Worm (Caenorhabditis elegans): ENCODE results near the gene vps-29.

- no peak for TF ChIP-seq ama-1 (optimal IDR thresholded peaks at IDR 0.05)
- TF ChIP-seq unc-55 (GFP tag; optimal IDR thresholded peaks at IDR 0.05), result peak; percentile 44
- TF ChIP-seq ztf-4 (tag; optimal IDR thresholded peaks at IDR 0.05), result no peak
- TF ChIP-seq sma-9 (GFP tag; optimal IDR thresholded peaks at IDR 0.05), result peak; percentile 23
- no peak for TF ChIP-seq sma-9 (tag; optimal IDR thresholded peaks at IDR 0.05)
- no peak for TF ChIP-seq nhr-77 (tag; optimal IDR thresholded peaks at IDR 0.05)
- no peak for TF ChIP-seq unc-39 (tag; optimal IDR thresholded peaks at IDR 0.05)
- no peak for TF ChIP-seq ztf-11 (tag; optimal IDR thresholded peaks at IDR 0.05)
- no peak for TF ChIP-seq unc-62 (GFP tag; optimal IDR thresholded peaks at IDR 0.05)
Observed at ce11 chrIII:10123586-10124233, 10.9 kb upstream of the vps-29 start, which contains the start of gene ttll-4.

Measured in whole organism, L2 larva.